Worm (Caenorhabditis elegans) whole organism, L1 larva: ENCODE measurements around the gene fat-1.

Source experiments
- lin-15B ChIP-seq: fragments of 150-350 bp; sonication (generic microtip); optimal IDR thresholded peaks from 3 replicates; lab custom pipeline; 2014; ENCODE audit warnings: missing biosample characterization, missing genetic modification characterization
- mef-2 ChIP-seq: fragments of 150-350 bp; optimal IDR thresholded peaks from 2 replicates; lab custom pipeline; 2014; ENCODE audit warnings: missing biosample characterization, missing genetic modification characterization
- nhr-237 ChIP-seq: fragments of 150-350 bp; optimal IDR thresholded peaks from 2 replicates; lab custom pipeline; 2014; ENCODE audit warnings: missing biosample characterization, missing genetic modification characterization
- nhr-71 ChIP-seq: sonication (generic microtip); optimal IDR thresholded peaks from 2 replicates; lab custom pipeline; 2016; ENCODE audit warnings: mild to moderate bottlenecking, missing genetic modification characterization, moderate library complexity, missing compliant biosample characterization
- nhr-76 ChIP-seq: sonication (generic microtip); optimal IDR thresholded peaks from 2 replicates; lab custom pipeline; 2017; ENCODE audit warnings: missing biosample characterization, missing genetic modification characterization
- nhr-77 ChIP-seq: fragments of 150-350 bp; optimal IDR thresholded peaks from 2 replicates; lab custom pipeline; 2014; ENCODE audit warnings: missing biosample characterization, missing genetic modification characterization
- ztf-11 ChIP-seq, 2 experiments: sonication (generic microtip); optimal IDR thresholded peaks; 2 replicates each; lab custom pipeline; 2016 to 2017; ENCODE audit warnings: missing genetic modification characterization in 2 of 2, missing biosample characterization in 1 of 2, missing compliant biosample characterization in 1 of 2

- no peak for TF ChIP-seq ztf-11 (tag; optimal IDR thresholded peaks at IDR 0.05; lab: Kevin White, UChicago)
- TF ChIP-seq nhr-237 = no peak
- TF ChIP-seq nhr-77 (tag; lab: Kevin White, UChicago) = no peak
- TF ChIP-seq lin-15B = no peak
- TF ChIP-seq mef-2 (tag; lab: Kevin White, UChicago) = no peak
- TF ChIP-seq nhr-71 (tag; lab: Kevin White, UChicago) = no peak
- no peak for TF ChIP-seq nhr-76 (tag; lab: Kevin White, UChicago)
Measured at ce11 chrIV:13303442-13303841, 12.0 kb upstream of the fat-1 start, which contains the start of gene Y67H2A.7.
